Worm (Caenorhabditis elegans) whole organism, mixed stage, embryonic: ENCODE results near the gene spp-14.

ENCODE experiments used
- bed-3 ChIP-seq: fragments of 200-800 bp; sonication (Bioruptor generic); optimal IDR thresholded peaks from 3 replicates; lab custom pipeline; 2018; ENCODE audit warnings: mild to moderate bottlenecking, missing genetic modification characterization, moderate library complexity, missing compliant biosample characterization
- ceh-43 ChIP-seq: fragments of 200-800 bp; sonication (Bioruptor generic); optimal IDR thresholded peaks from 2 replicates; lab custom pipeline; 2018; ENCODE audit warnings: mild to moderate bottlenecking, missing genetic modification characterization, moderate library complexity, missing compliant biosample characterization
- ceh-83 ChIP-seq: fragments of 200-800 bp; sonication (Bioruptor generic); optimal IDR thresholded peaks from 2 replicates; lab custom pipeline; 2018; ENCODE audit warnings: mild to moderate bottlenecking, missing genetic modification characterization, missing compliant biosample characterization
- ces-1 ChIP-seq: fragments of 150-350 bp; optimal IDR thresholded peaks from 2 replicates; lab custom pipeline; 2014; ENCODE audit warnings: missing biosample characterization, missing genetic modification reagents, missing genetic modification characterization
- cnd-1 ChIP-seq: fragments of 200-800 bp; sonication (Bioruptor generic); optimal IDR thresholded peaks from 2 replicates; lab custom pipeline; 2018; ENCODE audit warnings: mild to moderate bottlenecking, missing genetic modification characterization, missing compliant biosample characterization
- drap-1 ChIP-seq: fragments of 200-800 bp; sonication (Bioruptor generic); optimal IDR thresholded peaks from 3 replicates; lab custom pipeline; 2018; ENCODE audit warnings: mild to moderate bottlenecking, missing genetic modification characterization, missing compliant biosample characterization
- elt-1 ChIP-seq: sonication (generic microtip); optimal IDR thresholded peaks from 2 replicates; lab custom pipeline; 2017; ENCODE audit warnings: missing genetic modification characterization, mild to moderate bottlenecking, missing compliant biosample characterization, antibody characterized with exemption, moderate library complexity, borderline replicate concordance; ENCODE audit not compliant: insufficient read depth
- elt-3 ChIP-seq: fragments of 150-350 bp; optimal IDR thresholded peaks from 2 replicates; lab custom pipeline; 2014; ENCODE audit warnings: missing biosample characterization, missing genetic modification characterization
- flh-1 ChIP-seq: fragments of 200-800 bp; sonication (Bioruptor generic); optimal IDR thresholded peaks from 2 replicates; lab custom pipeline; 2018; ENCODE audit warnings: mild to moderate bottlenecking, missing genetic modification characterization, moderate library complexity, missing compliant biosample characterization
- ham-2 ChIP-seq: fragments of 200-800 bp; sonication (Bioruptor generic); optimal IDR thresholded peaks from 2 replicates; lab custom pipeline; 2018; ENCODE audit warnings: mild to moderate bottlenecking, missing genetic modification characterization, missing compliant biosample characterization
- hlh-1 ChIP-seq: fragments of 150-350 bp; optimal IDR thresholded peaks from 2 replicates; lab custom pipeline; 2014; ENCODE audit warnings: missing biosample characterization, missing genetic modification reagents, missing genetic modification characterization
- lin-13 ChIP-seq: fragments of 150-350 bp; optimal IDR thresholded peaks from 2 replicates; lab custom pipeline; 2014; ENCODE audit warnings: missing biosample characterization, missing genetic modification characterization
- lin-32 ChIP-seq: fragments of 200-800 bp; sonication (Bioruptor generic); optimal IDR thresholded peaks from 2 replicates; lab custom pipeline; 2018; ENCODE audit warnings: mild to moderate bottlenecking, missing genetic modification characterization, missing compliant biosample characterization
- lsy-2 ChIP-seq: fragments of 150-350 bp; optimal IDR thresholded peaks from 2 replicates; lab custom pipeline; 2014; ENCODE audit warnings: missing biosample characterization, missing genetic modification characterization
- mab-5 ChIP-seq: fragments of 150-350 bp; optimal IDR thresholded peaks from 2 replicates; lab custom pipeline; 2014; ENCODE audit warnings: missing biosample characterization, missing genetic modification characterization
- mep-1 ChIP-seq: fragments of 150-350 bp; optimal IDR thresholded peaks from 2 replicates; lab custom pipeline; 2017; ENCODE audit warnings: missing biosample characterization, missing genetic modification reagents, missing genetic modification characterization, inconsistent platforms
- mls-2 ChIP-seq: sonication (generic microtip); optimal IDR thresholded peaks from 2 replicates; lab custom pipeline; 2016; ENCODE audit warnings: mild to moderate bottlenecking, missing genetic modification characterization, moderate library complexity, missing compliant biosample characterization
- nhr-12 ChIP-seq: fragments of 150-350 bp; optimal IDR thresholded peaks from 2 replicates; lab custom pipeline; 2014; ENCODE audit warnings: missing biosample characterization, missing genetic modification characterization
- nhr-2 ChIP-seq: fragments of 150-350 bp; optimal IDR thresholded peaks from 2 replicates; lab custom pipeline; 2014; ENCODE audit warnings: missing biosample characterization, missing genetic modification characterization
- nhr-237 ChIP-seq: fragments of 150-350 bp; optimal IDR thresholded peaks from 2 replicates; lab custom pipeline; 2014; ENCODE audit warnings: missing biosample characterization, missing genetic modification characterization
- nhr-76 ChIP-seq: sonication (generic microtip); optimal IDR thresholded peaks from 2 replicates; lab custom pipeline; 2017; ENCODE audit warnings: missing biosample characterization, missing genetic modification characterization
- pha-4 ChIP-seq: fragments of 150-350 bp; optimal IDR thresholded peaks from 2 replicates; lab custom pipeline; 2018; ENCODE audit warnings: missing biosample characterization, missing genetic modification reagents, missing genetic modification characterization
- sem-2 ChIP-seq: fragments of 200-800 bp; sonication (Bioruptor generic); optimal IDR thresholded peaks from 2 replicates; lab custom pipeline; 2018; ENCODE audit warnings: mild to moderate bottlenecking, missing genetic modification characterization, missing compliant biosample characterization
- snpc-4 ChIP-seq: fragments of 150-350 bp; optimal IDR thresholded peaks from 2 replicates; lab custom pipeline; 2014; ENCODE audit warnings: missing biosample characterization, missing genetic modification characterization
- sptf-1 ChIP-seq: sonication (generic microtip); optimal IDR thresholded peaks from 2 replicates; lab custom pipeline; 2017; ENCODE audit warnings: mild to moderate bottlenecking, missing genetic modification characterization, moderate library complexity, missing compliant biosample characterization
- tbx-8 ChIP-seq: fragments of 200-800 bp; sonication (Bioruptor generic); optimal IDR thresholded peaks from 2 replicates; lab custom pipeline; 2018; ENCODE audit warnings: mild to moderate bottlenecking, missing genetic modification characterization, moderate library complexity, missing compliant biosample characterization
- unc-120 ChIP-seq: sonication (generic microtip); optimal IDR thresholded peaks from 2 replicates; lab custom pipeline; 2017; ENCODE audit warnings: missing genetic modification characterization, missing compliant biosample characterization; ENCODE audit not compliant: poor library complexity, severe bottlenecking
- unc-62 ChIP-seq: fragments of 150-350 bp; optimal IDR thresholded peaks from 2 replicates; lab custom pipeline; 2014; ENCODE audit warnings: missing biosample characterization, missing genetic modification reagents, missing genetic modification characterization
- ztf-11 ChIP-seq: fragments of 150-350 bp; optimal IDR thresholded peaks from 2 replicates; lab custom pipeline; 2014; ENCODE audit warnings: missing biosample characterization, missing genetic modification characterization

Gene spp-14

ce11 chrX:7712887-7713286 is 12.9 kb upstream of the spp-14 start:
- peak; percentile 99 for TF ChIP-seq ces-1 (GFP tag; lab: Kevin White, UChicago)
- TF ChIP-seq mls-2 (tag; lab: Kevin White, UChicago), result peak; percentile 83
- no peak for TF ChIP-seq bed-3 (GFP tag; lab: Kevin White, UChicago)
- no peak for TF ChIP-seq nhr-237 (tag; lab: Kevin White, UChicago)
- no peak for TF ChIP-seq nhr-76
- TF ChIP-seq ceh-43 (GFP tag; lab: Kevin White, UChicago), result peak; percentile 10
- no peak for TF ChIP-seq nhr-12 (tag; lab: Kevin White, UChicago)
- TF ChIP-seq flh-1, result no peak
- TF ChIP-seq ztf-11, result peak; percentile 30
- peak; percentile 29 for TF ChIP-seq mep-1 (tag; lab: Kevin White, UChicago)
- TF ChIP-seq lin-32 (GFP tag; lab: Kevin White, UChicago), result peak; percentile 66
- peak; percentile 5 for TF ChIP-seq drap-1 (GFP tag; lab: Kevin White, UChicago)
- no peak for TF ChIP-seq unc-120 (tag; lab: Kevin White, UChicago)
- no peak for TF ChIP-seq lin-13
- TF ChIP-seq ham-2 (GFP tag; lab: Kevin White, UChicago), result peak; percentile 63
- TF ChIP-seq cnd-1 (tag; lab: Kevin White, UChicago), result peak; percentile 88
- peak; percentile 59 for TF ChIP-seq hlh-1 (tag; lab: Kevin White, UChicago)

ce11 chrX:7715463-7715862 is 10.3 kb upstream of the spp-14 start:
- TF ChIP-seq tbx-8 (GFP tag; lab: Kevin White, UChicago) (no peak), mep-1 (tag; lab: Kevin White, UChicago) (no peak), sptf-1 (no peak), lsy-2 (tag; lab: Kevin White, UChicago) (no peak), mab-5 (peak; percentile 22), nhr-76 (no peak), ceh-83 (GFP tag; lab: Kevin White, UChicago) (no peak), snpc-4 (tag; lab: Kevin White, UChicago) (no peak), hlh-1 (tag; lab: Kevin White, UChicago) (peak; percentile 82), unc-120 (tag; lab: Kevin White, UChicago) (peak; percentile 69), drap-1 (GFP tag; lab: Kevin White, UChicago) (no peak), elt-3 (tag; lab: Kevin White, UChicago) (no peak), unc-62 (GFP tag; lab: Kevin White, UChicago) (peak; percentile 91)

ce11 chrX:7718972-7719371 is 6.8 kb upstream of the spp-14 start, which contains the start of gene K09F5.6:
TSS of gene K09F5.6 (plus strand) at chrX:7719272.
- TF ChIP-seq elt-3 (tag; lab: Kevin White, UChicago) (no peak), pha-4 (tag; lab: Kevin White, UChicago) (no peak), nhr-76 (no peak), drap-1 (GFP tag; lab: Kevin White, UChicago) (no peak), mep-1 (tag; lab: Kevin White, UChicago) (no peak), ceh-43 (GFP tag; lab: Kevin White, UChicago) (no peak), sem-2 (GFP tag; lab: Kevin White, UChicago) (no peak), elt-1 (no peak), lin-13 (no peak), ham-2 (GFP tag; lab: Kevin White, UChicago) (no peak), lsy-2 (tag; lab: Kevin White, UChicago) (no peak), ces-1 (GFP tag; lab: Kevin White, UChicago) (no peak), lin-32 (GFP tag; lab: Kevin White, UChicago) (no peak)

ce11 chrX:7720565-7720964 is 5.2 kb upstream of the spp-14 start:
- TF ChIP-seq lsy-2 (tag; lab: Kevin White, UChicago), result no peak
- no peak for TF ChIP-seq bed-3 (GFP tag; lab: Kevin White, UChicago)
- no peak for TF ChIP-seq mls-2 (tag; lab: Kevin White, UChicago)
- TF ChIP-seq sptf-1, result no peak
- no peak for TF ChIP-seq nhr-2
- TF ChIP-seq ces-1 (GFP tag; lab: Kevin White, UChicago), result no peak

ce11 chrX:7724099-7724498 is 1.7 kb upstream of the spp-14 start:
- TF ChIP-seq ces-1 (GFP tag; lab: Kevin White, UChicago), result no peak
